Fruit fly (Drosophila melanogaster): Measurements from ENCODE around the gene CG5196.

Gene CG5196

DNA sequence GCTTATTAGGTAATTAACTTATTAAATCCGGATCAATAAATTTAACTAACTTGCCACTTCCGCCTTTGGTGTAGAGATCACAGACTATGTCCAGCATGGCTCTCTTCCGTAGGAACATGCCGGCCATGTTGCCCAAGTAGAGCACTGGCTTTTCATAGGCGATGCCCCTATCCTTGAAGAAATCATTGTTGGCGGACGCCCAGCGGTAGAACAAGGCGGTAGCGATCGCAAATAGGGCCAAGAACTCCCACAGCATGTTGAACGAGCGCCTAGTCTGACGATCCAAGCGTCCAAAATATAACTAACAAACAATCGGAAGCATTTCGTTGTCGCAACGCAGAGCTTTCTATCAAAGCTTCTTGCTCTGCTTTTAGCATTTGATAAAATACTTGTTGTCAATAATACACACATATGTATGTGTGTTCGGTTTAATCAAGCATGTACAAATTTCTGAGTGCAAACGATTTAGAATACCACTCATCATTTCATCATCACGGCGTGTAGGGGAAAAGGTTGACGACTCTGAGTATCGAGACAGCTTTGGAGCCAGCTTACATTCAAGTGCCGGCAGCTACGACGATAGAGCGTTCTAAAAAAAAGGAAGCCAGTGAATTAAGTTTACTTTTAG lies 9.4 kb upstream of the CG5196 start, which contains the start of gene Cyp9f3:
Gene Cyp9f3, minus strand, starts transcription at position 310 of the 628 bp plus-strand sequence.
- TF ChIP-seq pan (optimal IDR thresholded peaks at IDR 0.05) (no peak), rgr (GFP tag; optimal IDR thresholded peaks at IDR 0.05) (peak; percentile 9), sv (GFP tag; optimal IDR thresholded peaks at IDR 0.05) (no peak), Vsx2 (GFP tag; optimal IDR thresholded peaks at IDR 0.05; ENCODE audit: partially characterized antibody) (peak; percentile 20), CrebA (GFP tag; optimal IDR thresholded peaks at IDR 0.05; ENCODE audit: borderline replicate concordance) (peak; percentile 32), Rel (GFP tag; optimal IDR thresholded peaks at IDR 0.05) (no peak), Rel (tag; optimal IDR thresholded peaks at IDR 0.05) (no peak), HLH106 (tag; optimal IDR thresholded peaks at IDR 0.05) (no peak), brk (GFP tag; optimal IDR thresholded peaks at IDR 0.05) (no peak)

DNA sequence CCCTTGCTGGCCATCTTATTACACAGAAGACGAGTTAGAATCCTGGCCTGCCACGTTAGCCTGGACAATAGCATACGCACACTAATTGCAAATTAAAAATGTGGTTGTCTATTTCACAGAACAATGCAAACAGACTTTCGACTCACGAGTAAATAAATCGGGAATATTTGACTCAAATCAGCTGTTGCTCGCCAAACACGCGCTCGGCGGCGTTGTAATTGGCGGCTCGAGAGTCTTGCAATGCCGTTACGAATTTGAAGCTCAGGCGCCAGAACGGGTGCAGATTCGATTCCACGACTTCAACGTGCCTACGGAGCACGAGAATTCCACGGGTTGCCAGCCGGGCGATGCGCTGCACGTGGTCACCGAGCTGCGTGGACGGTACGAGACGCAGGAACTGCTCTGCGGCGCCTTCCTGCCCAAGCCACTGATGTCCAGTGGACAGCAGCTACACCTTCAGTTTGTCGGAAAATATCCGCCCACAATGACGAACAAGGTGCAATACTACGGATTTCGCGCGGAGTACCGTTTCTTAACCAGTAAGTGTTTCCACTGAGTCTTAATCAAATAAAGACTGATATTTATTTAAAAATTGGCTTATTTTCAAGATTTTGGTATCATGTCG lies 6.3 kb upstream of the CG5196 start, which contains the start of gene DNAlig3:
Gene DNAlig3, minus strand, starts transcription at position 168 of the 625 bp plus-strand sequence.
- no peak for TF ChIP-seq CG32264 (GFP tag; optimal IDR thresholded peaks at IDR 0.05)
- no peak for TF ChIP-seq br (GFP tag; optimal IDR thresholded peaks at IDR 0.05)
- no peak for TF ChIP-seq Rel (GFP tag; optimal IDR thresholded peaks at IDR 0.05)
- TF ChIP-seq Rel (tag; optimal IDR thresholded peaks at IDR 0.05) = peak; percentile 83
- TF ChIP-seq Dfd (GFP tag; optimal IDR thresholded peaks at IDR 0.05) = no peak
- no peak for TF ChIP-seq foxo (GFP tag; optimal IDR thresholded peaks at IDR 0.05)
- no peak for TF ChIP-seq lola (GFP tag; optimal IDR thresholded peaks at IDR 0.05)

DNA sequence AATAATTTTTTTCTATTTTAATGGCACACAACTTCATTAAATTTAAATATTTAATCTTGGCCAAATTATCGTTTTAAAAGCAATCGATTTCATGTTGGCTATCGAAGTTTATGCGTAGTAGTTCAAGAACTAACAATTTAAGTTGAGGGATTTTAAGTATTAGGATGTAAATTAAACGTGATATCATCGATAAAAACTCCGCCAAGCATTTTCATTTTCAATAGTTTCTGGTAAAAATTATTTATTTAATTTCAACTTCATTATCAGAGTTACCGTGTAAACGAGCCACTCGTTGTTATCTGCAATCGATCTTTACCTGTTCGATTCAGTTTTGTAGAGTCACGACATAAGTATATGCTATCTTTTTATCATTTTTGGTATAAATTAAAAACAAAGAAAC lies 5.2 kb upstream of the CG5196 start:
- TF ChIP-seq ey (GFP tag; optimal IDR thresholded peaks at IDR 0.05) (peak; percentile 89), dl (GFP tag; optimal IDR thresholded peaks at IDR 0.05; ENCODE audit: insufficient read depth in 1 of 2, partially characterized antibody in 2 of 2) (no peak), GATAd (GFP tag; optimal IDR thresholded peaks at IDR 0.05) (peak; percentile 36), psq (GFP tag; optimal IDR thresholded peaks at IDR 0.05) (peak; percentile 84), h (GFP tag; optimal IDR thresholded peaks at IDR 0.05) (peak; percentile 99), dmrt93B (GFP tag; optimal IDR thresholded peaks at IDR 0.05) (peak; percentile 99), OdsH (GFP tag; optimal IDR thresholded peaks at IDR 0.05) (peak; percentile 95), CG32264 (GFP tag; optimal IDR thresholded peaks at IDR 0.05) (peak; percentile 94), HLH106 (tag; optimal IDR thresholded peaks at IDR 0.05) (peak; percentile 98), Mio (GFP tag; optimal IDR thresholded peaks at IDR 0.05) (peak; percentile 59), Hr78 (GFP tag; optimal IDR thresholded peaks at IDR 0.05) (no peak), tai (GFP tag; optimal IDR thresholded peaks at IDR 0.05) (no peak), br (GFP tag; optimal IDR thresholded peaks at IDR 0.05) (peak; percentile 95), Hnf4 (GFP tag; optimal IDR thresholded peaks at IDR 0.05) (peak; percentile 94), fru (GFP tag; optimal IDR thresholded peaks at IDR 0.05) (peak; percentile 94), sage (GFP tag; optimal IDR thresholded peaks at IDR 0.05) (peak; percentile 99), Sp1 (GFP tag; optimal IDR thresholded peaks at IDR 0.05) (peak; percentile 99), Rel (GFP tag; optimal IDR thresholded peaks at IDR 0.05) (peak; percentile 90), Rel (tag; optimal IDR thresholded peaks at IDR 0.05) (peak; percentile 93), Hr83 (GFP tag; optimal IDR thresholded peaks at IDR 0.05; ENCODE audit: poor library complexity, severe bottlenecking) (peak; percentile 92), N (GFP tag; optimal IDR thresholded peaks at IDR 0.05) (no peak), CG9705 (GFP tag; optimal IDR thresholded peaks at IDR 0.05) (peak; percentile 100), foxo (GFP tag; optimal IDR thresholded peaks at IDR 0.05) (peak; percentile 89 to 96), woc (GFP tag; optimal IDR thresholded peaks at IDR 0.05) (peak; percentile 86), dsf (GFP tag; optimal IDR thresholded peaks at IDR 0.05; ENCODE audit: borderline replicate concordance) (peak; percentile 88), sv (GFP tag; optimal IDR thresholded peaks at IDR 0.05) (peak; percentile 94), Jra (GFP tag; optimal IDR thresholded peaks at IDR 0.05) (peak; percentile 84), rgr (GFP tag; optimal IDR thresholded peaks at IDR 0.05) (peak; percentile 97), usp (GFP tag; optimal IDR thresholded peaks at IDR 0.05) (no peak), brk (GFP tag; optimal IDR thresholded peaks at IDR 0.05) (peak; percentile 95), Vsx2 (GFP tag; optimal IDR thresholded peaks at IDR 0.05; ENCODE audit: partially characterized antibody) (no peak)
